Fruit fly (Drosophila melanogaster): ENCODE results near the gene CG10336.

The CG10336 gene

DNA sequence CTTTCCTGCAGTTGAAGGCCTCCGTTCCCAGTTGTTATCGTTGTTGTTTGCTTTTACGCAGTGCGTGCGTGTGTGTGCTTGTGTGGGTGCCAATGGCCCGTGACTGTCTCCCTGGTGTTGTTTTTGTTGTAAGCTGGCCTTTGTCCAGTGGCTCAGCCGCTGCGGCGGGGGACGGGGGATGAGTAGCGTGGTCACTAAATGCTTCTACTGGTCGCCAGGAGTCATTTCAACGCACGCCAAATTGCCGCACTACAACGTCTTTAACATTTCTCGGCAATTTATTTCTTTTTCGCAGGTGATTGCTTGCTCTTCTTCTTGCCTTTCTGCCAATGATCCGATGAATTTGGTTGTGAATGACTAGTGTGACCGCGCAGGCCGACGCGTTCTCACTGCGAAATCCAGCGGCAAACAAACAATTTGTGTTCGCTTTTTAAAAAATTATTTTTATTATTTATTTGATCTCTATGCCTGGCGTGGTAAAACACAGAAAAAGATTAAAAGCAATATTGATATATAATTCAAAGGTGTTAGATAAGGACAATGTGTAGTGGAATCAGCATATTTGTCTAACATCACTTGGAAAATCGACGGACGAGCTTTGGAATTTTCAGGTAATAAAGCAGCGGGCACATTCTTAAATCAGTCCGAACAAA lies 19.0 kb downstream of the CG10336 start, which contains the start of the genes Faf2 and Grip71 (continued):
- TF ChIP-seq fd3F (GFP tag; optimal IDR thresholded peaks at IDR 0.05): peak; percentile 92
- peak; percentile 95 for TF ChIP-seq CG16815 (GFP tag; optimal IDR thresholded peaks at IDR 0.05)
- peak; percentile 53; the same call in 1 of the 3 replicates for TF ChIP-seq hb (GFP tag; IDR thresholded peaks at IDR 0.05; ENCODE audit: partially characterized antibody)
- TF ChIP-seq Camta (GFP tag; optimal IDR thresholded peaks at IDR 0.05): peak; percentile 76
- peak; percentile 76 for TF ChIP-seq Spps (tag; optimal IDR thresholded peaks at IDR 0.05)
- peak; percentile 87 for TF ChIP-seq CG13123 (GFP tag; optimal IDR thresholded peaks at IDR 0.05)
- TF ChIP-seq CG2712 (tag; optimal IDR thresholded peaks at IDR 0.05): peak; percentile 96
- TF ChIP-seq toy (GFP tag; IDR thresholded peaks at IDR 0.05): peak; percentile 64; the same call in 1 of the 2 replicates
- peak; percentile 85 for TF ChIP-seq gsb-n (tag; optimal IDR thresholded peaks at IDR 0.05)
- peak; percentile 95 for TF ChIP-seq ranshi (GFP tag; IDR thresholded peaks at IDR 0.05)
- TF ChIP-seq vnd (GFP tag; IDR thresholded peaks at IDR 0.05; ENCODE audit: partially characterized antibody): no peak
- TF ChIP-seq dysf (GFP tag; IDR thresholded peaks at IDR 0.05): peak; percentile 95
- peak; percentile 96 for TF ChIP-seq zfh1 (GFP tag; IDR thresholded peaks at IDR 0.05)
- TF ChIP-seq fu2 (GFP tag; optimal IDR thresholded peaks at IDR 0.05): peak; percentile 69
- TF ChIP-seq onecut (GFP tag; IDR thresholded peaks at IDR 0.05): peak; percentile 65
- peak; percentile 76 for TF ChIP-seq CG16863 (GFP tag; optimal IDR thresholded peaks at IDR 0.05)
- no peak for TF ChIP-seq CG2129 (GFP tag; IDR thresholded peaks at IDR 0.05; ENCODE audit: partially characterized antibody)
- TF ChIP-seq scrt (GFP tag; optimal IDR thresholded peaks at IDR 0.05): peak; percentile 68
- peak; percentile 76 for TF ChIP-seq Lim3 (GFP tag; IDR thresholded peaks at IDR 0.05)
- no peak for TF ChIP-seq CG6813 (GFP tag; optimal IDR thresholded peaks at IDR 0.05)
- TF ChIP-seq Atf3 (GFP tag; optimal IDR thresholded peaks at IDR 0.05): peak; percentile 82
- peak; percentile 42 for TF ChIP-seq run (tag; optimal IDR thresholded peaks at IDR 0.05)
- TF ChIP-seq CG13775 (GFP tag; optimal IDR thresholded peaks at IDR 0.05): peak; percentile 91
- peak; percentile 83 for TF ChIP-seq pzg (GFP tag; optimal IDR thresholded peaks at IDR 0.05)
- peak; percentile 8 for TF ChIP-seq CG12219 (GFP tag; optimal IDR thresholded peaks at IDR 0.05)
- TF ChIP-seq tap (tag; optimal IDR thresholded peaks at IDR 0.05): peak; percentile 81
- peak; percentile 63 for TF ChIP-seq grn (GFP tag; optimal IDR thresholded peaks at IDR 0.05)
- peak; percentile 85 for TF ChIP-seq CG17186 (GFP tag; optimal IDR thresholded peaks at IDR 0.05)
- TF ChIP-seq Dref (GFP tag; IDR thresholded peaks at IDR 0.05): peak; percentile 49
- peak; percentile 85 for TF ChIP-seq CG4854 (GFP tag; optimal IDR thresholded peaks at IDR 0.05)
- TF ChIP-seq dimm (GFP tag; IDR thresholded peaks at IDR 0.05): peak; percentile 82
- TF ChIP-seq sr (GFP tag; IDR thresholded peaks at IDR 0.05): peak; percentile 72; the same call in 1 of the 3 replicates
- peak; percentile 76 for TF ChIP-seq oc (tag; optimal IDR thresholded peaks at IDR 0.05)
- peak; percentile 88 for TF ChIP-seq Gsc (GFP tag; IDR thresholded peaks at IDR 0.05)
- TF ChIP-seq CG4617 (GFP tag; optimal IDR thresholded peaks at IDR 0.05; ENCODE audit: borderline replicate concordance): peak; percentile 82
- peak; percentile 78 for TF ChIP-seq CG7786 (GFP tag; optimal IDR thresholded peaks at IDR 0.05)
- TF ChIP-seq HLH4C (GFP tag; IDR thresholded peaks at IDR 0.05; ENCODE audit: partially characterized antibody): 0 out of 3 replicates have a peak, but pooled peaks have one; percentile 31
- TF ChIP-seq wdn (GFP tag; IDR thresholded peaks at IDR 0.05): peak; percentile 93
- TF ChIP-seq CG43689 (GFP tag; IDR thresholded peaks at IDR 0.05): peak; percentile 74
- peak; percentile 85 for TF ChIP-seq CG8388 (GFP tag; optimal IDR thresholded peaks at IDR 0.05)
- peak; percentile 99 for TF ChIP-seq Ets65A (GFP tag)
- peak; percentile 0 for TF ChIP-seq CG4707 (GFP tag; optimal IDR thresholded peaks at IDR 0.05)
- peak; percentile 79 for TF ChIP-seq tx (GFP tag; optimal IDR thresholded peaks at IDR 0.05)
- TF ChIP-seq CG1647 (GFP tag; optimal IDR thresholded peaks at IDR 0.05): peak; percentile 86
- peak; percentile 58 for TF ChIP-seq Deaf1 (tag; optimal IDR thresholded peaks at IDR 0.05)
- TF ChIP-seq CG18619 (GFP tag; optimal IDR thresholded peaks at IDR 0.05): peak; percentile 82
- peak; percentile 93 for TF ChIP-seq CG3726 (GFP tag; IDR thresholded peaks at IDR 0.05)
- peak; percentile 58 for TF ChIP-seq CG1529 (GFP tag; optimal IDR thresholded peaks at IDR 0.05)
- TF ChIP-seq abd-A (tag; optimal IDR thresholded peaks at IDR 0.05): no peak
- no peak for TF ChIP-seq cad (GFP tag; optimal IDR thresholded peaks at IDR 0.05)
